Worm (Caenorhabditis elegans): ENCODE data around the gene gpa-1.

DNA sequence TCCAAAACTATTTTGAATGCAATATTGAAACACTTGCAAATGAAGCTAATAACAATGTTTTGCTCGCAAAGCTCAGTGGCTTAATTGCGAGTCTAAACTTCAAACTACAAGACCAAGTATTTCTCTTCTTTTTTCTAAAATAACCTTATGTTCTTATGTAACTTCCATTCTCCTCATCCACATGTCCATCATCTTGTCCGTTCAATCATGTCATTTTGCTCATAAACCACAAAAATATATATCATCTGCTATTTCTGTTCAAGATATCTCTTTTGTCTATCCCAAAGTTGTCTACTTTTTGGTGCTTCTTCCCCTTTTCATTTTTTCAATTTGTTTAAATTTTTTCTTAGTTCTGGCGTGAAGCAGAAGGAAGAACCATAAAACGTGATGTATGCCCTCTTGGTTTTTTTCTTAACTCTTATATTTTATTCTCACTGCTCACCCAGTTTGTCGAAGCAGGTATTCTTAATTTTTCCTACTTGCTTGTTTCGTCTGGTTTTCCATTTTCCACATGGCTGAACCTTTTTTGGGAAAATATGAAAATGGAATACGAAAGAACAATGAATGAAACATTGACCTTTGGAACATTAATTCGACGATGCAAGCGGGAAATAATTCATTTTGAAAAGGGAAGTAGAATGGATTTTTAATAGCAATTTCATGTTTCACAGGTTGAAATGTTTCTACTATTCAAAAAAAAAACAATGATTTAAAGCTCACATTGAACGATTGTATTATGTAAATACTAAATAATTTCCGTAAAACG, 6.7 kb downstream of the gpa-1 start:
- TF ChIP-seq Y53G8AR.9 (GFP tag; conservative IDR thresholded peaks at IDR 0.05) (no peak), him-1 (tag; optimal IDR thresholded peaks at IDR 0.05) (no peak), madf-6 (GFP tag; IDR thresholded peaks at IDR 0.05) (no peak), F22D6.2 (tag; optimal IDR thresholded peaks at IDR 0.05) (no peak), zim-3 (tag; optimal IDR thresholded peaks at IDR 0.05) (no peak), lir-1 (GFP tag; conservative IDR thresholded peaks at IDR 0.05) (no peak), Y67H2A.10 (GFP tag; conservative IDR thresholded peaks at IDR 0.05) (no peak), unc-62 (GFP tag; optimal IDR thresholded peaks at IDR 0.05) (no peak), ama-1 (optimal IDR thresholded peaks at IDR 0.05) (no peak), ama-1 (GFP tag; optimal IDR thresholded peaks at IDR 0.05) (no peak), Y56A3A.18 (GFP tag; IDR thresholded peaks at IDR 0.05) (no peak), mel-28 (tag; optimal IDR thresholded peaks at IDR 0.05; ENCODE audit: borderline replicate concordance) (no peak), mes-4 (tag; optimal IDR thresholded peaks at IDR 0.05) (no peak), B0019.2 (GFP tag; conservative IDR thresholded peaks at IDR 0.05) (no peak), nhr-90 (tag; optimal IDR thresholded peaks at IDR 0.05) (no peak)
